Worm (Caenorhabditis elegans) whole organism, mixed stage, embryonic: ENCODE measurements around the gene srj-38.

Experiments
- M03D4.4 ChIP-seq: sonication (generic microtip); optimal IDR thresholded peaks from 2 replicates; lab custom pipeline; 2017; ENCODE audit warnings: mild to moderate bottlenecking, missing genetic modification characterization, missing compliant biosample characterization
- bed-3 ChIP-seq: fragments of 200-800 bp; sonication (Bioruptor generic); optimal IDR thresholded peaks from 3 replicates; lab custom pipeline; 2018; ENCODE audit warnings: mild to moderate bottlenecking, missing genetic modification characterization, moderate library complexity, missing compliant biosample characterization
- blmp-1 ChIP-seq: fragments of 150-350 bp; optimal IDR thresholded peaks from 2 replicates; lab custom pipeline; 2014; ENCODE audit warnings: missing biosample characterization, missing genetic modification characterization
- ceh-39 ChIP-seq: fragments of 150-350 bp; optimal IDR thresholded peaks from 2 replicates; lab custom pipeline; 2014; ENCODE audit warnings: missing biosample characterization, missing genetic modification characterization
- ceh-43 ChIP-seq: fragments of 200-800 bp; sonication (Bioruptor generic); optimal IDR thresholded peaks from 2 replicates; lab custom pipeline; 2018; ENCODE audit warnings: mild to moderate bottlenecking, missing genetic modification characterization, moderate library complexity, missing compliant biosample characterization
- ceh-83 ChIP-seq: fragments of 200-800 bp; sonication (Bioruptor generic); optimal IDR thresholded peaks from 2 replicates; lab custom pipeline; 2018; ENCODE audit warnings: mild to moderate bottlenecking, missing genetic modification characterization, missing compliant biosample characterization
- ces-1 ChIP-seq: fragments of 150-350 bp; optimal IDR thresholded peaks from 2 replicates; lab custom pipeline; 2014; ENCODE audit warnings: missing biosample characterization, missing genetic modification reagents, missing genetic modification characterization
- cnd-1 ChIP-seq: fragments of 200-800 bp; sonication (Bioruptor generic); optimal IDR thresholded peaks from 2 replicates; lab custom pipeline; 2018; ENCODE audit warnings: mild to moderate bottlenecking, missing genetic modification characterization, missing compliant biosample characterization
- drap-1 ChIP-seq: fragments of 200-800 bp; sonication (Bioruptor generic); optimal IDR thresholded peaks from 3 replicates; lab custom pipeline; 2018; ENCODE audit warnings: mild to moderate bottlenecking, missing genetic modification characterization, missing compliant biosample characterization
- elt-1 ChIP-seq: sonication (generic microtip); optimal IDR thresholded peaks from 2 replicates; lab custom pipeline; 2017; ENCODE audit warnings: missing genetic modification characterization, mild to moderate bottlenecking, missing compliant biosample characterization, antibody characterized with exemption, moderate library complexity, borderline replicate concordance; ENCODE audit not compliant: insufficient read depth
- elt-3 ChIP-seq: fragments of 150-350 bp; optimal IDR thresholded peaks from 2 replicates; lab custom pipeline; 2014; ENCODE audit warnings: missing biosample characterization, missing genetic modification characterization
- flh-1 ChIP-seq: fragments of 200-800 bp; sonication (Bioruptor generic); optimal IDR thresholded peaks from 2 replicates; lab custom pipeline; 2018; ENCODE audit warnings: mild to moderate bottlenecking, missing genetic modification characterization, moderate library complexity, missing compliant biosample characterization
- ham-2 ChIP-seq: fragments of 200-800 bp; sonication (Bioruptor generic); optimal IDR thresholded peaks from 2 replicates; lab custom pipeline; 2018; ENCODE audit warnings: mild to moderate bottlenecking, missing genetic modification characterization, missing compliant biosample characterization
- hlh-1 ChIP-seq: fragments of 150-350 bp; optimal IDR thresholded peaks from 2 replicates; lab custom pipeline; 2014; ENCODE audit warnings: missing biosample characterization, missing genetic modification reagents, missing genetic modification characterization
- lin-13 ChIP-seq: fragments of 150-350 bp; optimal IDR thresholded peaks from 2 replicates; lab custom pipeline; 2014; ENCODE audit warnings: missing biosample characterization, missing genetic modification characterization
- lin-32 ChIP-seq: fragments of 200-800 bp; sonication (Bioruptor generic); optimal IDR thresholded peaks from 2 replicates; lab custom pipeline; 2018; ENCODE audit warnings: mild to moderate bottlenecking, missing genetic modification characterization, missing compliant biosample characterization
- lsy-2 ChIP-seq: fragments of 150-350 bp; optimal IDR thresholded peaks from 2 replicates; lab custom pipeline; 2014; ENCODE audit warnings: missing biosample characterization, missing genetic modification characterization
- mab-5 ChIP-seq: fragments of 150-350 bp; optimal IDR thresholded peaks from 2 replicates; lab custom pipeline; 2014; ENCODE audit warnings: missing biosample characterization, missing genetic modification characterization
- mep-1 ChIP-seq: fragments of 150-350 bp; optimal IDR thresholded peaks from 2 replicates; lab custom pipeline; 2017; ENCODE audit warnings: missing biosample characterization, missing genetic modification reagents, missing genetic modification characterization, inconsistent platforms
- mls-2 ChIP-seq: sonication (generic microtip); optimal IDR thresholded peaks from 2 replicates; lab custom pipeline; 2016; ENCODE audit warnings: mild to moderate bottlenecking, missing genetic modification characterization, moderate library complexity, missing compliant biosample characterization
- nhr-12 ChIP-seq: fragments of 150-350 bp; optimal IDR thresholded peaks from 2 replicates; lab custom pipeline; 2014; ENCODE audit warnings: missing biosample characterization, missing genetic modification characterization
- nhr-2 ChIP-seq: fragments of 150-350 bp; optimal IDR thresholded peaks from 2 replicates; lab custom pipeline; 2014; ENCODE audit warnings: missing biosample characterization, missing genetic modification characterization
- nhr-237 ChIP-seq: fragments of 150-350 bp; optimal IDR thresholded peaks from 2 replicates; lab custom pipeline; 2014; ENCODE audit warnings: missing biosample characterization, missing genetic modification characterization
- nhr-28 ChIP-seq: fragments of 150-350 bp; optimal IDR thresholded peaks from 2 replicates; lab custom pipeline; 2014; ENCODE audit warnings: missing biosample characterization, missing genetic modification characterization
- nhr-76 ChIP-seq: sonication (generic microtip); optimal IDR thresholded peaks from 2 replicates; lab custom pipeline; 2017; ENCODE audit warnings: missing biosample characterization, missing genetic modification characterization
- pha-4 ChIP-seq: fragments of 150-350 bp; optimal IDR thresholded peaks from 2 replicates; lab custom pipeline; 2018; ENCODE audit warnings: missing biosample characterization, missing genetic modification reagents, missing genetic modification characterization
- sem-2 ChIP-seq: fragments of 200-800 bp; sonication (Bioruptor generic); optimal IDR thresholded peaks from 2 replicates; lab custom pipeline; 2018; ENCODE audit warnings: mild to moderate bottlenecking, missing genetic modification characterization, missing compliant biosample characterization
- snpc-4 ChIP-seq: fragments of 150-350 bp; optimal IDR thresholded peaks from 2 replicates; lab custom pipeline; 2014; ENCODE audit warnings: missing biosample characterization, missing genetic modification characterization
- sptf-1 ChIP-seq: sonication (generic microtip); optimal IDR thresholded peaks from 2 replicates; lab custom pipeline; 2017; ENCODE audit warnings: mild to moderate bottlenecking, missing genetic modification characterization, moderate library complexity, missing compliant biosample characterization
- tbx-8 ChIP-seq: fragments of 200-800 bp; sonication (Bioruptor generic); optimal IDR thresholded peaks from 2 replicates; lab custom pipeline; 2018; ENCODE audit warnings: mild to moderate bottlenecking, missing genetic modification characterization, moderate library complexity, missing compliant biosample characterization
- unc-120 ChIP-seq: sonication (generic microtip); optimal IDR thresholded peaks from 2 replicates; lab custom pipeline; 2017; ENCODE audit warnings: missing genetic modification characterization, missing compliant biosample characterization; ENCODE audit not compliant: poor library complexity, severe bottlenecking
- unc-39 ChIP-seq: fragments of 150-350 bp; optimal IDR thresholded peaks from 2 replicates; lab custom pipeline; 2014; ENCODE audit warnings: missing biosample characterization, missing genetic modification characterization
- unc-62 ChIP-seq: fragments of 150-350 bp; optimal IDR thresholded peaks from 2 replicates; lab custom pipeline; 2014; ENCODE audit warnings: missing biosample characterization, missing genetic modification reagents, missing genetic modification characterization
- zip-8 ChIP-seq: fragments of 150-350 bp; optimal IDR thresholded peaks from 2 replicates; lab custom pipeline; 2014; ENCODE audit warnings: missing biosample characterization, missing genetic modification characterization
- ztf-11 ChIP-seq: fragments of 150-350 bp; optimal IDR thresholded peaks from 2 replicates; lab custom pipeline; 2014; ENCODE audit warnings: missing biosample characterization, missing genetic modification characterization

The srj-38 gene

ce11 chrV:904232-904983 lies 20.2 kb upstream of the srj-38 start, which contains the start of gene trm-2A:
trm-2A (plus strand) TSS chrV:904963.
- peak; percentile 38 for TF ChIP-seq ceh-39 (tag; lab: Kevin White, UChicago)
- no peak for TF ChIP-seq tbx-8
- TF ChIP-seq nhr-76 (tag; lab: Kevin White, UChicago), result no peak
- no peak for TF ChIP-seq mls-2 (tag; lab: Kevin White, UChicago)
- no peak for TF ChIP-seq mab-5 (tag; lab: Kevin White, UChicago)
- TF ChIP-seq ztf-11, result no peak
- TF ChIP-seq ces-1 (GFP tag; lab: Kevin White, UChicago), result peak; percentile 50
- TF ChIP-seq sptf-1 (tag; lab: Kevin White, UChicago), result no peak
- no peak for TF ChIP-seq M03D4.4 (tag; lab: Kevin White, UChicago)
- TF ChIP-seq unc-39 (tag; lab: Kevin White, UChicago), result no peak
- peak; percentile 81 for TF ChIP-seq mep-1
- TF ChIP-seq zip-8 (tag; lab: Kevin White, UChicago), result no peak
- no peak for TF ChIP-seq flh-1 (GFP tag; lab: Kevin White, UChicago)
- TF ChIP-seq nhr-2 (tag; lab: Kevin White, UChicago), result no peak
- no peak for TF ChIP-seq nhr-12 (tag; lab: Kevin White, UChicago)
- no peak for TF ChIP-seq elt-1 (tag; lab: Kevin White, UChicago)
- TF ChIP-seq ceh-83 (GFP tag; lab: Kevin White, UChicago), result no peak
- TF ChIP-seq sem-2 (GFP tag; lab: Kevin White, UChicago), result no peak
- TF ChIP-seq nhr-237 (tag; lab: Kevin White, UChicago), result peak; percentile 37
- TF ChIP-seq cnd-1, result no peak
- TF ChIP-seq unc-62 (GFP tag; lab: Kevin White, UChicago), result no peak
- peak; percentile 63 for TF ChIP-seq pha-4
- peak; percentile 51 for TF ChIP-seq lsy-2 (tag; lab: Kevin White, UChicago)
- no peak for TF ChIP-seq ceh-43 (GFP tag; lab: Kevin White, UChicago)
- no peak for TF ChIP-seq bed-3 (GFP tag; lab: Kevin White, UChicago)
- no peak for TF ChIP-seq lin-32 (GFP tag; lab: Kevin White, UChicago)
- TF ChIP-seq elt-3 (tag; lab: Kevin White, UChicago), result no peak
- peak; percentile 4 for TF ChIP-seq unc-120 (tag; lab: Kevin White, UChicago)
- no peak for TF ChIP-seq drap-1 (GFP tag; lab: Kevin White, UChicago)
- TF ChIP-seq snpc-4 (tag; lab: Kevin White, UChicago), result no peak
- peak; percentile 17 for TF ChIP-seq hlh-1
- no peak for TF ChIP-seq ham-2 (GFP tag; lab: Kevin White, UChicago)
- TF ChIP-seq nhr-28 (tag; lab: Kevin White, UChicago), result no peak
- no peak for TF ChIP-seq blmp-1 (tag; lab: Kevin White, UChicago)
- TF ChIP-seq lin-13 (tag; lab: Kevin White, UChicago), result peak; percentile 59
- TF ChIP-seq, all 35 proteins: peak for 9

DNA sequence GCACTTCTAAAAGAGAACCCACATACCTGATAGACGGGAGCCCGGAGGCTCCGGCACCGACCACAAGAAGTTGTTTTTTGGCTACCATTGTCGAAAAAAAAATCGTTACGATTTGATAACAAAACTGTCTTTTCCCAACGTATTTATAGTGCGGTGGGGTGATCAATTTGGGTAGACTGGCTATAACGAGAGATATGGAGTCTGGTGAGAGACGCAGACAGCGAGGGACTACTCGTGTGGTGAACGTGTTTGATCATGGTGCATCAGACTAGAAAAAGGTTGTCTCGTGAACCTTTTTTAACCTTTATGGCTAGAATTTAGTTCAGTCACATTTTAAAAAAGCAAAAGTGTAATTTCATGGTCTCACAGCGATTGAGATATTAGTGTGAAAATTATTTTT lies 19.2 kb upstream of the srj-38 start, which contains the start of gene fmo-5:
Gene fmo-5 (minus strand): TSS at position 206 of the 400 bp plus-strand sequence.
- TF ChIP-seq unc-62 (GFP tag; lab: Kevin White, UChicago), result no peak

ce11 chrV:899087-899486 lies 14.9 kb upstream of the srj-38 start, which contains the start of gene nas-32:
nas-32 (minus strand) TSS chrV:899187.
- TF ChIP-seq unc-120 (tag; lab: Kevin White, UChicago) (no peak), nhr-12 (tag; lab: Kevin White, UChicago) (no peak), tbx-8 (no peak), ceh-39 (tag; lab: Kevin White, UChicago) (no peak), ham-2 (GFP tag; lab: Kevin White, UChicago) (no peak), bed-3 (GFP tag; lab: Kevin White, UChicago) (no peak), sem-2 (GFP tag; lab: Kevin White, UChicago) (no peak), M03D4.4 (tag; lab: Kevin White, UChicago) (no peak), ceh-83 (GFP tag; lab: Kevin White, UChicago) (no peak), mls-2 (tag; lab: Kevin White, UChicago) (no peak), nhr-2 (tag; lab: Kevin White, UChicago) (no peak), elt-3 (tag; lab: Kevin White, UChicago) (no peak), ces-1 (GFP tag; lab: Kevin White, UChicago) (no peak), ztf-11 (no peak)
